Fruit fly (Drosophila melanogaster) whole organism, wandering third instar larva: ENCODE results near the gene CG3407.

Experiments used
- Abd-B ChIP-seq: fragments of >200 bp; optimal IDR thresholded peaks from 2 replicates; lab custom pipeline; 2017; ENCODE audit warnings: missing biosample characterization, missing genetic modification characterization
- CG32264 ChIP-seq: fragments of 200-800 bp; sonication (Bioruptor generic); optimal IDR thresholded peaks from 2 replicates; lab custom pipeline; 2016; ENCODE audit warnings: missing biosample characterization, missing genetic modification characterization
- CG9705 ChIP-seq: fragments of 200-800 bp; sonication (Bioruptor generic); optimal IDR thresholded peaks from 2 replicates; lab custom pipeline; 2018; ENCODE audit warnings: missing biosample characterization, mild to moderate bottlenecking, missing genetic modification characterization
- CrebA ChIP-seq: fragments of 200-800 bp; sonication (Bioruptor generic); optimal IDR thresholded peaks from 2 replicates; lab custom pipeline; 2016; ENCODE audit warnings: missing biosample characterization, mild to moderate bottlenecking, missing genetic modification characterization, borderline replicate concordance
- Dfd ChIP-seq: fragments of >200 bp; optimal IDR thresholded peaks from 2 replicates; lab custom pipeline; 2017; ENCODE audit warnings: missing biosample characterization, missing genetic modification characterization
- Dif ChIP-seq: fragments of 200-275, 200-300 bp; sonication (Bioruptor generic); optimal IDR thresholded peaks from 2 replicates; lab custom pipeline; 2018; ENCODE audit warnings: missing biosample characterization, missing genetic modification characterization; ENCODE audit not compliant: partially characterized antibody
- GATAd ChIP-seq: sonication (Bioruptor generic); optimal IDR thresholded peaks from 2 replicates; lab custom pipeline; 2016; ENCODE audit warnings: missing biosample characterization, missing genetic modification characterization
- HLH106 ChIP-seq: fragments of 200-800 bp; optimal IDR thresholded peaks from 3 replicates; lab custom pipeline; 2019; ENCODE audit warnings: missing biosample characterization, mild to moderate bottlenecking, missing genetic modification characterization, moderate library complexity
- Hnf4 ChIP-seq: fragments of 200-800 bp; sonication (Bioruptor generic); optimal IDR thresholded peaks from 2 replicates; lab custom pipeline; 2016; ENCODE audit warnings: missing biosample characterization, mild to moderate bottlenecking, missing genetic modification characterization
- Hr78 ChIP-seq: fragments of >200 bp; optimal IDR thresholded peaks from 2 replicates; lab custom pipeline; 2017; ENCODE audit warnings: missing biosample characterization, missing genetic modification characterization
- Jra ChIP-seq: sonication (Bioruptor generic); optimal IDR thresholded peaks from 2 replicates; lab custom pipeline; 2016; ENCODE audit warnings: missing biosample characterization, missing genetic modification characterization
- Myc ChIP-seq: fragments of >200 bp; optimal IDR thresholded peaks from 2 replicates; lab custom pipeline; 2017
- N ChIP-seq: fragments of >200 bp; optimal IDR thresholded peaks from 2 replicates; lab custom pipeline; 2018; ENCODE audit warnings: missing biosample characterization, missing external identifiers, missing genetic modification characterization
- OdsH ChIP-seq: fragments of 200-800 bp; sonication (Bioruptor generic); optimal IDR thresholded peaks from 2 replicates; lab custom pipeline; 2016; ENCODE audit warnings: missing biosample characterization, mild to moderate bottlenecking, missing genetic modification characterization
- Rel ChIP-seq, 2 experiments: fragments of 200-800 bp; sonication (Bioruptor generic) in 1 of 2; optimal IDR thresholded peaks; 2 replicates in 1 of 2; 3 replicates in 1 of 2; lab custom pipeline; 2016 to 2019; ENCODE audit warnings: mild to moderate bottlenecking in 2 of 2, missing biosample characterization in 2 of 2, missing genetic modification characterization in 2 of 2, moderate library complexity in 1 of 2
- Sp1 ChIP-seq: fragments of 200-800 bp; sonication (Bioruptor generic); optimal IDR thresholded peaks from 3 replicates; lab custom pipeline; 2019; ENCODE audit warnings: missing biosample characterization, mild to moderate bottlenecking, missing genetic modification characterization, moderate library complexity
- Vsx2 ChIP-seq: fragments of 200-300, 225-300 bp; sonication (Bioruptor generic); optimal IDR thresholded peaks from 2 replicates; lab custom pipeline; 2018; ENCODE audit warnings: missing biosample characterization, missing genetic modification characterization; ENCODE audit not compliant: partially characterized antibody
- br ChIP-seq: fragments of 200-800 bp; sonication (Bioruptor generic); optimal IDR thresholded peaks from 2 replicates; lab custom pipeline; 2016; ENCODE audit warnings: missing biosample characterization, missing genetic modification characterization
- brk ChIP-seq: fragments of 200-800 bp; sonication (Bioruptor generic); optimal IDR thresholded peaks from 2 replicates; lab custom pipeline; 2016; ENCODE audit warnings: missing biosample characterization, mild to moderate bottlenecking, missing genetic modification characterization
- dl ChIP-seq, 2 experiments: fragments of 175-275, 200-275 bp in 1 of 2; fragments of 200-275 bp in 1 of 2; sonication (Bioruptor generic); optimal IDR thresholded peaks; lab custom pipeline; 2018; ENCODE audit warnings: mild to moderate bottlenecking in 2 of 2, missing biosample characterization in 2 of 2, missing genetic modification characterization in 2 of 2, moderate library complexity in 2 of 2; ENCODE audit not compliant: partially characterized antibody in 2 of 2, insufficient read depth in 1 of 2
- dsf ChIP-seq: sonication (Bioruptor generic); optimal IDR thresholded peaks from 2 replicates; lab custom pipeline; 2016; ENCODE audit warnings: missing biosample characterization, missing genetic modification characterization, borderline replicate concordance
- foxo ChIP-seq, 2 experiments: fragments of 200-800 bp; sonication (Bioruptor generic); optimal IDR thresholded peaks; 2 replicates in 1 of 2; 3 replicates in 1 of 2; lab custom pipeline; 2016 to 2017; ENCODE audit warnings: missing biosample characterization in 2 of 2, missing genetic modification characterization in 2 of 2
- fru ChIP-seq: fragments of 200-800 bp; sonication (Bioruptor generic); optimal IDR thresholded peaks from 3 replicates; lab custom pipeline; 2016; ENCODE audit warnings: missing biosample characterization, mild to moderate bottlenecking, missing genetic modification characterization
- h ChIP-seq: fragments of 200-800 bp; sonication (Bioruptor generic); optimal IDR thresholded peaks from 3 replicates; lab custom pipeline; 2016; ENCODE audit warnings: missing biosample characterization, mild to moderate bottlenecking, missing genetic modification characterization
- jim ChIP-seq: fragments of 175-275, 200-325 bp; sonication (Bioruptor generic); optimal IDR thresholded peaks from 2 replicates; lab custom pipeline; 2016; ENCODE audit warnings: missing biosample characterization, mild to moderate bottlenecking, missing genetic modification characterization
- lola ChIP-seq: fragments of >200 bp; optimal IDR thresholded peaks from 2 replicates; lab custom pipeline; 2017; ENCODE audit warnings: missing biosample characterization, missing genetic modification characterization
- pan ChIP-seq: fragments of >200 bp; optimal IDR thresholded peaks from 2 replicates; lab custom pipeline; 2017
- psq ChIP-seq: fragments of 200-800 bp; sonication (Bioruptor generic); optimal IDR thresholded peaks from 3 replicates; lab custom pipeline; 2017; ENCODE audit warnings: missing biosample characterization, mild to moderate bottlenecking, missing genetic modification characterization, moderate library complexity
- rgr ChIP-seq: fragments of 200-800 bp; sonication (Bioruptor generic); optimal IDR thresholded peaks from 3 replicates; lab custom pipeline; 2016; ENCODE audit warnings: missing biosample characterization, mild to moderate bottlenecking, missing genetic modification characterization
- sage ChIP-seq: fragments of 200-800 bp; sonication (Bioruptor generic); optimal IDR thresholded peaks from 2 replicates; lab custom pipeline; 2016; ENCODE audit warnings: missing biosample characterization, mild to moderate bottlenecking, missing genetic modification characterization
- sv ChIP-seq: fragments of 200-800 bp; sonication (Bioruptor generic); optimal IDR thresholded peaks from 3 replicates; lab custom pipeline; 2016; ENCODE audit warnings: missing biosample characterization, missing genetic modification characterization
- usp ChIP-seq: fragments of >200 bp; optimal IDR thresholded peaks from 2 replicates; lab custom pipeline; 2017; ENCODE audit warnings: missing biosample characterization, missing genetic modification characterization
- woc ChIP-seq: sonication (Bioruptor generic); optimal IDR thresholded peaks from 2 replicates; lab custom pipeline; 2016; ENCODE audit warnings: missing biosample characterization, mild to moderate bottlenecking, missing genetic modification characterization

CG3407 gene

dm6 chr2L:3829220-3829619 lies 16.0 kb upstream of the CG3407 start:
- TF ChIP-seq pan (lab: Kevin White, UChicago), result no peak
- no peak for TF ChIP-seq br (GFP tag; lab: Kevin White, UChicago)
- TF ChIP-seq sv (GFP tag; lab: Kevin White, UChicago), result no peak
- TF ChIP-seq fru, result no peak
- TF ChIP-seq brk (GFP tag; lab: Kevin White, UChicago), result no peak
- TF ChIP-seq CrebA, result no peak
- no peak for TF ChIP-seq OdsH (GFP tag; lab: Kevin White, UChicago)
- TF ChIP-seq Hr78, result no peak
- no peak for TF ChIP-seq Sp1 (GFP tag; lab: Kevin White, UChicago)
- no peak for TF ChIP-seq Myc (lab: Kevin White, UChicago)
- no peak for TF ChIP-seq N (GFP tag; lab: Kevin White, UChicago)
- TF ChIP-seq CG9705 (GFP tag; lab: Kevin White, UChicago), result no peak
- TF ChIP-seq lola (GFP tag; lab: Kevin White, UChicago), result no peak
- no peak for TF ChIP-seq rgr

- TF ChIP-seq GATAd (GFP tag; lab: Kevin White, UChicago) (no peak), CG9705 (GFP tag; lab: Kevin White, UChicago) (no peak), dl (GFP tag; optimal IDR thresholded peaks at IDR 0.05; lab: Kevin White, UChicago; ENCODE audit: insufficient read depth in 1 of 2, partially characterized antibody in 2 of 2) (no peak), Rel (GFP tag; optimal IDR thresholded peaks at IDR 0.05; lab: Kevin White, UChicago) (no peak), Rel (tag; optimal IDR thresholded peaks at IDR 0.05; lab: Kevin White, UChicago) (no peak), sage (no peak), foxo (GFP tag; optimal IDR thresholded peaks at IDR 0.05; lab: Kevin White, UChicago) (no peak), sv (GFP tag; lab: Kevin White, UChicago) (peak; percentile 50), CrebA (no peak)
These were observed 14.4 kb upstream of the CG3407 start for dm6 chr2L:3827406-3828133.

dm6 chr2L:3825413-3825812 lies 12.2 kb upstream of the CG3407 start, which contains the start of gene slp1:
Gene slp1, plus strand, starts transcription at chr2L:3825675.
- no peak for TF ChIP-seq rgr
- TF ChIP-seq Hnf4, result no peak
- no peak for TF ChIP-seq N (GFP tag; lab: Kevin White, UChicago)
- TF ChIP-seq Jra, result no peak
- TF ChIP-seq Sp1 (GFP tag; lab: Kevin White, UChicago), result no peak
- no peak for TF ChIP-seq Dfd (GFP tag; lab: Kevin White, UChicago)
- no peak for TF ChIP-seq Dif (GFP tag; lab: Kevin White, UChicago)
- no peak for TF ChIP-seq usp (GFP tag; lab: Kevin White, UChicago)
- TF ChIP-seq sv (GFP tag; lab: Kevin White, UChicago), result no peak
- no peak for TF ChIP-seq psq
- no peak for TF ChIP-seq dsf (GFP tag; lab: Kevin White, UChicago)

- TF ChIP-seq foxo (GFP tag; optimal IDR thresholded peaks at IDR 0.05; lab: Kevin White, UChicago) (no peak), Hnf4 (no peak)
These were observed 10.6 kb upstream of the CG3407 start for dm6 chr2L:3823835-3824234.

- TF ChIP-seq Jra (no peak), Vsx2 (GFP tag; lab: Kevin White, UChicago) (no peak), dl (GFP tag; optimal IDR thresholded peaks at IDR 0.05; lab: Kevin White, UChicago; ENCODE audit: insufficient read depth in 1 of 2, partially characterized antibody in 2 of 2) (no peak), rgr (no peak), Dif (GFP tag; lab: Kevin White, UChicago) (no peak)
These were observed 9.4 kb upstream of the CG3407 start for dm6 chr2L:3822462-3823065.

- TF ChIP-seq foxo (GFP tag; optimal IDR thresholded peaks at IDR 0.05; lab: Kevin White, UChicago) (no peak), dl (GFP tag; optimal IDR thresholded peaks at IDR 0.05; lab: Kevin White, UChicago; ENCODE audit: insufficient read depth in 1 of 2, partially characterized antibody in 2 of 2) (no peak), brk (GFP tag; lab: Kevin White, UChicago) (no peak), OdsH (GFP tag; lab: Kevin White, UChicago) (no peak), fru (no peak), br (GFP tag; lab: Kevin White, UChicago) (no peak), pan (lab: Kevin White, UChicago) (no peak), HLH106 (tag; lab: Kevin White, UChicago) (no peak), CrebA (no peak), Sp1 (GFP tag; lab: Kevin White, UChicago) (no peak), CG32264 (GFP tag; lab: Kevin White, UChicago) (no peak), woc (GFP tag; lab: Kevin White, UChicago) (no peak), Abd-B (no peak), lola (GFP tag; lab: Kevin White, UChicago) (no peak), Myc (lab: Kevin White, UChicago) (no peak), jim (GFP tag; lab: Kevin White, UChicago) (no peak), psq (no peak), dsf (GFP tag; lab: Kevin White, UChicago) (no peak), Dfd (GFP tag; lab: Kevin White, UChicago) (no peak), h (GFP tag; lab: Kevin White, UChicago) (no peak)
These were observed 5.7 kb upstream of the CG3407 start for dm6 chr2L:3818903-3819302.
